Worm (Caenorhabditis elegans) whole organism, mixed stage, embryonic: ENCODE data around the gene eri-9.

Source experiments
- blmp-1 ChIP-seq: fragments of 150-350 bp; optimal IDR thresholded peaks from 2 replicates; lab custom pipeline; 2014; ENCODE audit warnings: missing biosample characterization, missing genetic modification characterization
- ces-1 ChIP-seq: fragments of 150-350 bp; optimal IDR thresholded peaks from 2 replicates; lab custom pipeline; 2014; ENCODE audit warnings: missing biosample characterization, missing genetic modification reagents, missing genetic modification characterization
- elt-3 ChIP-seq: fragments of 150-350 bp; optimal IDR thresholded peaks from 2 replicates; lab custom pipeline; 2014; ENCODE audit warnings: missing biosample characterization, missing genetic modification characterization
- flh-1 ChIP-seq: fragments of 200-800 bp; sonication (Bioruptor generic); optimal IDR thresholded peaks from 2 replicates; lab custom pipeline; 2018; ENCODE audit warnings: mild to moderate bottlenecking, missing genetic modification characterization, moderate library complexity, missing compliant biosample characterization
- nhr-12 ChIP-seq: fragments of 150-350 bp; optimal IDR thresholded peaks from 2 replicates; lab custom pipeline; 2014; ENCODE audit warnings: missing biosample characterization, missing genetic modification characterization
- nhr-237 ChIP-seq: fragments of 150-350 bp; optimal IDR thresholded peaks from 2 replicates; lab custom pipeline; 2014; ENCODE audit warnings: missing biosample characterization, missing genetic modification characterization
- snpc-4 ChIP-seq: fragments of 150-350 bp; optimal IDR thresholded peaks from 2 replicates; lab custom pipeline; 2014; ENCODE audit warnings: missing biosample characterization, missing genetic modification characterization
- unc-39 ChIP-seq: fragments of 150-350 bp; optimal IDR thresholded peaks from 2 replicates; lab custom pipeline; 2014; ENCODE audit warnings: missing biosample characterization, missing genetic modification characterization
- unc-62 ChIP-seq: fragments of 150-350 bp; optimal IDR thresholded peaks from 2 replicates; lab custom pipeline; 2014; ENCODE audit warnings: missing biosample characterization, missing genetic modification reagents, missing genetic modification characterization

ce11 chrIII:4937022-4937421 is 4.8 kb downstream of the eri-9 start, which contains the start of gene fsn-1:
- no peak for TF ChIP-seq flh-1 (GFP tag; lab: Kevin White, UChicago)
- no peak for TF ChIP-seq nhr-237 (tag; lab: Kevin White, UChicago)
- TF ChIP-seq unc-39 (tag; lab: Kevin White, UChicago), result no peak
- no peak for TF ChIP-seq ces-1 (GFP tag; lab: Kevin White, UChicago)
- TF ChIP-seq unc-62 (GFP tag; lab: Kevin White, UChicago), result no peak
- TF ChIP-seq nhr-12 (tag; lab: Kevin White, UChicago), result no peak
- TF ChIP-seq blmp-1 (tag; lab: Kevin White, UChicago), result no peak
- TF ChIP-seq snpc-4, result no peak
- TF ChIP-seq elt-3, result no peak
